Fruit fly (Drosophila melanogaster): ENCODE measurements around the gene strat.

Gene strat

dm6 chr2L:8274958-8275584, 45.1 kb upstream of the strat start (continued):
- TF ChIP-seq sisA (GFP tag; IDR thresholded peaks at IDR 0.05), result peak; percentile 55; the same call in 1 of the 2 replicates
- TF ChIP-seq CHES-1-like (GFP tag; optimal IDR thresholded peaks at IDR 0.05), result no peak
- peak; percentile 78 for TF ChIP-seq gcm (GFP tag; optimal IDR thresholded peaks at IDR 0.05)
- peak; percentile 64 for TF ChIP-seq CG10209 (GFP tag; optimal IDR thresholded peaks at IDR 0.05)
- no peak for TF ChIP-seq Trl (optimal IDR thresholded peaks at IDR 0.05)
- TF ChIP-seq Trl (GFP tag; optimal IDR thresholded peaks at IDR 0.05), result no peak
- TF ChIP-seq PHDP (tag; optimal IDR thresholded peaks at IDR 0.05), result peak; percentile 76
- no peak for TF ChIP-seq Dad (GFP tag; optimal IDR thresholded peaks at IDR 0.05)
- TF ChIP-seq Fer3 (tag; optimal IDR thresholded peaks at IDR 0.05), result peak; percentile 54
- TF ChIP-seq CG7987 (GFP tag; optimal IDR thresholded peaks at IDR 0.05), result no peak
- TF ChIP-seq CG18764 (GFP tag; optimal IDR thresholded peaks at IDR 0.05), result peak; percentile 17
- TF ChIP-seq Atf3 (GFP tag; optimal IDR thresholded peaks at IDR 0.05), result no peak
- TF ChIP-seq vvl (GFP tag; IDR thresholded peaks at IDR 0.05), result peak; percentile 79
- TF ChIP-seq CG6791 (GFP tag; IDR thresholded peaks at IDR 0.05; ENCODE audit: partially characterized antibody), result no peak
- peak in 1 of 2 experiments; percentile 83 for TF ChIP-seq tll (GFP tag; optimal IDR thresholded peaks at IDR 0.05)
- no peak for TF ChIP-seq pita (GFP tag; optimal IDR thresholded peaks at IDR 0.05)
- TF ChIP-seq crc (GFP tag; optimal IDR thresholded peaks at IDR 0.05), result no peak
- TF ChIP-seq eyg (GFP tag; optimal IDR thresholded peaks at IDR 0.05), result no peak
- peak; percentile 58 for TF ChIP-seq CG17568 (GFP tag; optimal IDR thresholded peaks at IDR 0.05)
- TF ChIP-seq grn (GFP tag; optimal IDR thresholded peaks at IDR 0.05), result peak; percentile 61
- TF ChIP-seq btn (GFP tag; optimal IDR thresholded peaks at IDR 0.05), result no peak
- TF ChIP-seq CG17802 (tag; optimal IDR thresholded peaks at IDR 0.05), result peak; percentile 29
- TF ChIP-seq Myb (GFP tag; optimal IDR thresholded peaks at IDR 0.05), result no peak
- no peak for TF ChIP-seq CG8478 (optimal IDR thresholded peaks at IDR 0.05)
- TF ChIP-seq chif (GFP tag; optimal IDR thresholded peaks at IDR 0.05), result peak; percentile 46 to 68
- TF ChIP-seq en (GFP tag; optimal IDR thresholded peaks at IDR 0.05), result peak; percentile 13
- TF ChIP-seq tap (tag; optimal IDR thresholded peaks at IDR 0.05), result peak; percentile 63
- TF ChIP-seq Sry-δ (GFP tag; optimal IDR thresholded peaks at IDR 0.05), result no peak
- TF ChIP-seq row (GFP tag; IDR thresholded peaks at IDR 0.05), result peak; percentile 78
- TF ChIP-seq Optix (GFP tag; IDR thresholded peaks at IDR 0.05), result no peak
- TF ChIP-seq ci (GFP tag; IDR thresholded peaks at IDR 0.05), result peak; percentile 85
- no peak for TF ChIP-seq inv (GFP tag; IDR thresholded peaks at IDR 0.05; ENCODE audit: partially characterized antibody)
- TF ChIP-seq CG3847 (GFP tag; IDR thresholded peaks at IDR 0.05), result peak; percentile 46
- TF ChIP-seq CG6272 (GFP tag; IDR thresholded peaks at IDR 0.05), result no peak
- no peak for TF ChIP-seq CG17186 (GFP tag; optimal IDR thresholded peaks at IDR 0.05)
- no peak for TF ChIP-seq Doc2 (GFP tag; IDR thresholded peaks at IDR 0.05)
- TF ChIP-seq Hand (GFP tag; optimal IDR thresholded peaks at IDR 0.05), result no peak
- TF ChIP-seq Gsc (GFP tag; IDR thresholded peaks at IDR 0.05), result no peak
- no peak for TF ChIP-seq CG9215 (GFP tag; IDR thresholded peaks at IDR 0.05)
- peak; percentile 6 for TF ChIP-seq Vsx1 (GFP tag; optimal IDR thresholded peaks at IDR 0.05)
- no peak for TF ChIP-seq amos (GFP tag; IDR thresholded peaks at IDR 0.05; ENCODE audit: partially characterized antibody)
- TF ChIP-seq bbx (GFP tag; IDR thresholded peaks at IDR 0.05; ENCODE audit: partially characterized antibody), result no peak
- TF ChIP-seq Poxn (GFP tag; IDR thresholded peaks at IDR 0.05), result no peak
- peak; percentile 72 for TF ChIP-seq CG11695 (GFP tag; IDR thresholded peaks at IDR 0.05)
- no peak for TF ChIP-seq CkIIα-i1 (GFP tag; IDR thresholded peaks at IDR 0.05)
- no peak for TF ChIP-seq Lpt (GFP tag; optimal IDR thresholded peaks at IDR 0.05)
- no peak; the same call in 1 of the 2 replicates for TF ChIP-seq CG5953 (GFP tag; IDR thresholded peaks at IDR 0.05)
- TF ChIP-seq sc (optimal IDR thresholded peaks at IDR 0.05), result no peak
- peak; percentile 46 for TF ChIP-seq sc (GFP tag; optimal IDR thresholded peaks at IDR 0.05)
- no peak for TF ChIP-seq CG12769 (tag; optimal IDR thresholded peaks at IDR 0.05)
- no peak for TF ChIP-seq CG13894 (tag; optimal IDR thresholded peaks at IDR 0.05)

All from whole organism, embryonic.